Worm (Caenorhabditis elegans) whole organism, young adult: ENCODE results near the gene clec-32.

Experiments used
- B0035.1 ChIP-seq: sonication (generic microtip); optimal IDR thresholded peaks from 2 replicates; lab custom pipeline; 2016; ENCODE audit warnings: missing genetic modification characterization, mild to moderate bottlenecking, missing compliant biosample characterization, missing genotype, missing genetic modification reagents
- B0261.1 ChIP-seq: sonication (generic microtip); optimal IDR thresholded peaks from 2 replicates; lab custom pipeline; 2016; ENCODE audit warnings: mild to moderate bottlenecking, missing genetic modification characterization, moderate library complexity, missing compliant biosample characterization
- C06A6.2 ChIP-seq: fragments of 200-800 bp; sonication (Bioruptor generic); conservative IDR thresholded peaks from 2 replicates; pipeline ENCODE4 v1.3.6; 2022; ENCODE audit warnings: missing genetic modification characterization, missing compliant biosample characterization
- F22D6.2 ChIP-seq: sonication (generic microtip); optimal IDR thresholded peaks from 2 replicates; lab custom pipeline; 2016; ENCODE audit warnings: mild to moderate bottlenecking, missing genetic modification characterization, missing compliant biosample characterization
- F39B2.1 ChIP-seq: fragments of 200-800 bp; sonication (Bioruptor generic); IDR thresholded peaks from 2 replicates; pipeline ENCODE4 v1.3.6; 2022; ENCODE audit warnings: missing genetic modification reagents, missing genetic modification characterization, missing compliant biosample characterization
- F55B11.4 ChIP-seq: sonication (generic microtip); optimal IDR thresholded peaks from 2 replicates; lab custom pipeline; 2016; ENCODE audit warnings: missing compliant biosample characterization, missing genetic modification characterization, borderline replicate concordance; ENCODE audit not compliant: insufficient read depth
- T26A5.8 ChIP-seq: sonication (generic microtip); optimal IDR thresholded peaks from 2 replicates; lab custom pipeline; 2016; ENCODE audit warnings: missing genetic modification characterization, missing compliant biosample characterization
- Y53G8AR.9 ChIP-seq: fragments of 200-800 bp; sonication (Bioruptor generic); conservative IDR thresholded peaks from 2 replicates; pipeline ENCODE4 v1.3.6; 2022; ENCODE audit warnings: missing genetic modification reagents, missing genetic modification characterization, missing compliant biosample characterization
- ZK185.1 ChIP-seq: sonication (generic microtip); optimal IDR thresholded peaks from 2 replicates; lab custom pipeline; 2016; ENCODE audit warnings: mild to moderate bottlenecking, missing genetic modification characterization, missing compliant biosample characterization; ENCODE audit not compliant: poor library complexity, severe bottlenecking
- ama-1 ChIP-seq, 3 experiments: fragments of 150-350 bp in 1 of 3; sonication (generic microtip) in 2 of 3; optimal IDR thresholded peaks; 2 replicates each; lab custom pipeline; 2014 to 2018; ENCODE audit warnings: missing biosample characterization in 2 of 3, missing genetic modification characterization in 2 of 3, missing genetic modification reagents in 2 of 3
- aptf-2 ChIP-seq: fragments of 200-800 bp; sonication (Bioruptor generic); conservative IDR thresholded peaks from 2 replicates; pipeline ENCODE4 v1.3.6; 2022; ENCODE audit warnings: missing genetic modification reagents, missing genetic modification characterization, missing compliant biosample characterization
- athp-1 ChIP-seq: sonication (generic microtip); optimal IDR thresholded peaks from 2 replicates; lab custom pipeline; 2017; ENCODE audit warnings: mild to moderate bottlenecking, missing genetic modification characterization, missing compliant biosample characterization
- attf-3 ChIP-seq: fragments of 200-800 bp; sonication (Bioruptor generic); conservative IDR thresholded peaks from 2 replicates; pipeline ENCODE4 v1.3.6; 2022; ENCODE audit warnings: missing genetic modification reagents, missing genetic modification characterization, missing compliant biosample characterization
- attf-5 ChIP-seq: fragments of 200-800 bp; sonication (Bioruptor generic); optimal IDR thresholded peaks from 2 replicates; lab custom pipeline; 2018; ENCODE audit warnings: mild to moderate bottlenecking, missing genetic modification characterization, missing compliant biosample characterization
- bed-2 ChIP-seq: fragments of 200-800 bp; sonication (Bioruptor generic); IDR thresholded peaks from 2 replicates; pipeline ENCODE4 v1.3.6; 2022; ENCODE audit warnings: missing genetic modification reagents, missing genetic modification characterization, missing compliant biosample characterization
- cebp-2 ChIP-seq: fragments of 200-800 bp; sonication (Bioruptor generic); IDR thresholded peaks from 2 replicates; pipeline ENCODE4 v1.3.6; 2022; ENCODE audit warnings: missing genetic modification characterization, missing compliant biosample characterization
- ceh-79 ChIP-seq: sonication (generic microtip); optimal IDR thresholded peaks from 2 replicates; lab custom pipeline; 2017; ENCODE audit warnings: mild to moderate bottlenecking, missing genetic modification characterization, missing compliant biosample characterization
- dpl-1 ChIP-seq: fragments of 150-350 bp; optimal IDR thresholded peaks from 2 replicates; lab custom pipeline; 2014; ENCODE audit warnings: missing biosample characterization, missing genetic modification reagents, missing genetic modification characterization
- egl-44 ChIP-seq: fragments of 200-800 bp; sonication (Bioruptor generic); IDR thresholded peaks from 2 replicates; pipeline ENCODE4 v1.3.6; 2022; ENCODE audit warnings: missing genetic modification reagents, missing genetic modification characterization, missing compliant biosample characterization
- egrh-3 ChIP-seq: fragments of 200-800 bp; sonication (Bioruptor generic); IDR thresholded peaks from 2 replicates; pipeline ENCODE4 v1.3.6; 2022; ENCODE audit warnings: missing genetic modification reagents, missing genetic modification characterization, missing compliant biosample characterization
- ets-4 ChIP-seq: fragments of 200-800 bp; sonication (Bioruptor generic); optimal IDR thresholded peaks from 2 replicates; lab custom pipeline; 2018; ENCODE audit warnings: mild to moderate bottlenecking, missing genetic modification characterization, missing compliant biosample characterization
- gei-17 ChIP-seq: fragments of 200-800 bp; sonication (Bioruptor generic); optimal IDR thresholded peaks from 2 replicates; lab custom pipeline; 2018; ENCODE audit warnings: mild to moderate bottlenecking, missing genetic modification characterization, missing compliant biosample characterization
- him-1 ChIP-seq: sonication (generic microtip); optimal IDR thresholded peaks from 2 replicates; lab custom pipeline; 2016; ENCODE audit warnings: missing genotype, missing genetic modification reagents, missing genetic modification characterization, missing compliant biosample characterization
- hlh-26 ChIP-seq: fragments of 200-800 bp; sonication (Bioruptor generic); conservative IDR thresholded peaks from 2 replicates; pipeline ENCODE4 v1.3.6; 2022; ENCODE audit warnings: missing genetic modification reagents, missing genetic modification characterization, missing compliant biosample characterization
- hmg-1.2 ChIP-seq: fragments of 200-800 bp; sonication (Bioruptor generic); IDR thresholded peaks from 2 replicates; pipeline ENCODE4 v1.3.6; 2022; ENCODE audit warnings: missing genetic modification reagents, missing genetic modification characterization, missing compliant biosample characterization
- let-526 ChIP-seq: fragments of 200-800 bp; sonication (Bioruptor generic); IDR thresholded peaks from 2 replicates; pipeline ENCODE4 v1.3.6; 2022; ENCODE audit warnings: missing genetic modification reagents, missing genetic modification characterization, missing compliant biosample characterization
- lin-26 ChIP-seq: fragments of 200-800 bp; sonication (Bioruptor generic); IDR thresholded peaks from 2 replicates; pipeline ENCODE4 v1.3.6; 2022; ENCODE audit warnings: missing genetic modification reagents, missing genetic modification characterization, missing compliant biosample characterization
- lsl-1 ChIP-seq: fragments of 200-800 bp; sonication (Bioruptor generic); optimal IDR thresholded peaks from 2 replicates; lab custom pipeline; 2018; ENCODE audit warnings: mild to moderate bottlenecking, missing genetic modification characterization, moderate library complexity, missing compliant biosample characterization
- madf-10 ChIP-seq: sonication (generic microtip); optimal IDR thresholded peaks from 2 replicates; lab custom pipeline; 2016; ENCODE audit warnings: mild to moderate bottlenecking, missing genetic modification characterization, missing compliant biosample characterization
- madf-3 ChIP-seq: fragments of 200-800 bp; sonication (Bioruptor generic); IDR thresholded peaks from 2 replicates; pipeline ENCODE4 v1.3.6; 2022; ENCODE audit warnings: missing genetic modification reagents, missing genetic modification characterization, missing compliant biosample characterization
- mxl-1 ChIP-seq: sonication (generic microtip); optimal IDR thresholded peaks from 2 replicates; lab custom pipeline; 2016; ENCODE audit warnings: missing genetic modification characterization, missing compliant biosample characterization
- nfya-1 ChIP-seq: sonication (generic microtip); optimal IDR thresholded peaks from 2 replicates; lab custom pipeline; 2017; ENCODE audit warnings: antibody characterized with exemption, missing compliant biosample characterization, missing genetic modification characterization, borderline replicate concordance; ENCODE audit not compliant: insufficient read depth
- nfyb-1 ChIP-seq: fragments of 200-800 bp; sonication (Bioruptor generic); IDR thresholded peaks from 2 replicates; pipeline ENCODE4 v1.3.6; 2022; ENCODE audit warnings: missing genetic modification reagents, missing genetic modification characterization, missing compliant biosample characterization
- nhr-80 ChIP-seq: sonication (generic microtip); optimal IDR thresholded peaks from 2 replicates; lab custom pipeline; 2016; ENCODE audit warnings: missing genetic modification characterization, missing compliant biosample characterization
- pha-4 ChIP-seq: fragments of 150-350 bp; sonication (generic microtip); optimal IDR thresholded peaks from 2 replicates; lab custom pipeline; 2014; ENCODE audit warnings: missing biosample characterization, missing genetic modification reagents, missing genetic modification characterization
- repo-1 ChIP-seq: sonication (generic microtip); optimal IDR thresholded peaks from 2 replicates; lab custom pipeline; 2017; ENCODE audit warnings: mild to moderate bottlenecking, missing genetic modification characterization, missing compliant biosample characterization
- snpc-4 ChIP-seq, 5 experiments: fragments of 150-350 bp in 1 of 5; sonication (generic microtip) in 4 of 5; optimal IDR thresholded peaks; 2 replicates each; lab custom pipeline; 2014 to 2018; ENCODE audit warnings: missing genetic modification characterization in 5 of 5, missing biosample characterization in 3 of 5, antibody characterized with exemption in 2 of 5, mild to moderate bottlenecking in 2 of 5, missing compliant biosample characterization in 2 of 5, missing genotype in 2 of 5, moderate library complexity in 2 of 5, missing genetic modification reagents in 1 of 5
- somi-1 ChIP-seq: fragments of 200-800 bp; sonication (Bioruptor generic); optimal IDR thresholded peaks from 2 replicates; lab custom pipeline; 2018; ENCODE audit warnings: mild to moderate bottlenecking, missing genetic modification characterization, missing compliant biosample characterization
- xnd-1 ChIP-seq: sonication (generic microtip); optimal IDR thresholded peaks from 2 replicates; lab custom pipeline; 2016; ENCODE audit warnings: missing genotype, missing genetic modification reagents, missing genetic modification characterization, missing compliant biosample characterization
- ztf-18 ChIP-seq: sonication (generic microtip); optimal IDR thresholded peaks from 2 replicates; lab custom pipeline; 2016; ENCODE audit warnings: missing genotype, mild to moderate bottlenecking, missing genetic modification characterization, missing compliant biosample characterization
- ztf-25 ChIP-seq: fragments of 200-800 bp; sonication (Bioruptor generic); IDR thresholded peaks from 2 replicates; pipeline ENCODE4 v1.3.6; 2022; ENCODE audit warnings: missing genetic modification reagents, missing genetic modification characterization, missing compliant biosample characterization
- ztf-26 ChIP-seq: sonication (generic microtip); optimal IDR thresholded peaks from 2 replicates; lab custom pipeline; 2017; ENCODE audit warnings: missing genetic modification characterization, missing compliant biosample characterization
- ztf-3 ChIP-seq: fragments of 200-800 bp; sonication (Bioruptor generic); optimal IDR thresholded peaks from 2 replicates; lab custom pipeline; 2018; ENCODE audit warnings: mild to moderate bottlenecking, missing genetic modification characterization, missing compliant biosample characterization

clec-32 gene

DNA sequence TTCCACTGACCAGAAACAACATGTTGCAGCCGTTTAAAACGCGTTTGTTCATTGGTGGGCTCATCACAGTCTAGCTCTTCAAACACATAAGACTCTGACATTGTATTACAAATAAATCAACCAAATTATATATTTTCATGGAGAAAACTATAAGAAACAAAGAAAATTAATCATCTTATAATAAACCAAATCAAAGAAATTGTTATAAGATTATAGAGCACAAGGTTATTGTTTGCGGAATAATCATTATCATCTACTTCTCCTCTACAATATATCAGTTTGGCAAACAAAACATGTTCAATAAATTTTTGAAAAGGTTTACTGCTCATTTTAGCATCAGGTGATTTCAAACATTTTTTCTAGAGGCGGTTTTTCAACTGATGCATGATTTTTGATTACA lies at the start of gene clec-32, which contains the start of gene clec-24:
TSS of gene clec-32 (minus strand) at position 101 of the 400 bp plus-strand sequence.
TSS of gene clec-24 (plus strand) at position 294 of the 400 bp plus-strand sequence.
- TF ChIP-seq Y53G8AR.9 (no peak), attf-3 (GFP tag; lab: Robert Waterston, UW) (no peak), athp-1 (no peak), C06A6.2 (GFP tag; lab: Robert Waterston, UW) (no peak), B0035.1 (no peak), attf-5 (GFP tag; lab: Kevin White, UChicago) (no peak), F22D6.2 (tag; lab: Kevin White, UChicago) (no peak), ZK185.1 (no peak), gei-17 (no peak), dpl-1 (no peak), lsl-1 (GFP tag; lab: Kevin White, UChicago) (no peak), bed-2 (GFP tag; lab: Robert Waterston, UW) (no peak)

DNA sequence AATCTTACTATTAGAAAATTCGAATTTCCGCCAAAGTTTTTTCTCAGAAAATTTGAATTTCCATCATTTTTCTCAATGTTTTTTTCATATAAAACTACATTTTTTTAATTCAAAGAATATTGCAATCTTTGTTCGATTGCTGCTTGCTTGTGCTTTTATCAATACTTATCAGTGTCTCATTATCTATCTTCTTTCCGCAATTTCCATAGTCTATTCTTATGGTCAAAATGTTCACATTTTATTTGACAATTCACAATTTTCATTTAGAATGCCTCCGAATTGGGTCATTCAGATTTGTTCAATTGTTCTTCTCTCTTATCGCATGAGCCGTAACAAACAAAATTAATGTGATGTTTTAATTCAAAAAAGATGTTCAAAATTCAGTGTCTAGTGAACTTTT lies 49.7 kb upstream of the clec-32 start:
- peak; percentile 36 for TF ChIP-seq nhr-80 (tag; lab: Kevin White, UChicago)
- no peak for TF ChIP-seq pha-4 (tag; lab: Kevin White, UChicago)

DNA sequence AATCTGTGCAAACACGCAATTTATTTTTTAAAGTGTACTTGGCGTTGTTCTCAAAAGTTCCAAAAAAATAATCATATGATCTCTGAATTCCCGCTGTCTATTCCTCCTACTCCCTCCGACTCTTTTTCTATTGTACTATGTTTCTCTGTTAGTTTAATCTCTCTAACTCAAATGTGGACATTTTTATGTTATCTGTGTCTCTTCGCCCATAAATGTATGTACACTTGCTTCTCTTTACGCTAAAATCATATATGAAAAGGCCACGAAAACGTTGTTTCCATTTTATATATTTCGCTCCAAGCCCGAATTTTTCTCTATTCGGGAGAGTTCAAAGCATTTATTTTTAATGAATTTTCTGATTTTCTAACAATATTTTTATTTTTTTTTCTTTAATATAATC lies 49.2 kb upstream of the clec-32 start:
- no peak for TF ChIP-seq ztf-18 (tag; lab: Kevin White, UChicago)
- peak; percentile 12; the same call in 1 of the 2 replicates for TF ChIP-seq hmg-1.2 (GFP tag; lab: Robert Waterston, UW)
- TF ChIP-seq madf-10 = no peak
- TF ChIP-seq, all 124 proteins: peak for 1

DNA sequence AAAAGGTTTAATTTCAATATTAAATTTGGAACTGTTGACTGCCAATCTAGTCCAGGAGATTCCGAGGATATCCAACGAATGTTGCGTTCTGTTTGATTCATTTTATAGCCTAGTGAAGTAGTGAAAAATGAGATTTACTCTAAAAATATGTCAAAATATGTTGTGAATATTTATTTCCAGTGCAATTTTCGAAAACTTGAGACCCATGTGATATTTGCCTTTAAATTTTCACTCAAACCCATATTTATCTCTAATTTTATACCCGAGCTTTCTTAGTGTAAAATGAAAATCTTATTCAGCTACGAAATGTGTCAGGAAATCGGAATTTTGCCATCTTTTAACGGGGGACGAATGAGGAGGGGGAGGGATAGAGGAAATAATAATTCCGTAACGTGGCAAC lies 48.3 kb upstream of the clec-32 start, which contains the start of gene F09C6.16:
TSS of gene F09C6.16 (minus strand) at position 101 of the 400 bp plus-strand sequence.
- no peak for TF ChIP-seq lsl-1 (GFP tag; lab: Kevin White, UChicago)
- TF ChIP-seq madf-3 = no peak
- TF ChIP-seq T26A5.8 = no peak
- no peak for TF ChIP-seq cebp-2 (GFP tag; lab: Robert Waterston, UW)
- TF ChIP-seq hlh-26 (GFP tag; lab: Robert Waterston, UW) = no peak
- no peak for TF ChIP-seq hmg-1.2 (GFP tag; lab: Robert Waterston, UW)
- no peak for TF ChIP-seq him-1 (tag; lab: Kevin White, UChicago)
- no peak for TF ChIP-seq lin-26 (GFP tag; lab: Robert Waterston, UW)
- no peak for TF ChIP-seq ztf-25
- TF ChIP-seq F22D6.2 (tag; lab: Kevin White, UChicago) = no peak
- TF ChIP-seq snpc-4 (GFP tag; optimal IDR thresholded peaks at IDR 0.05; lab: Kevin White, UChicago) = no peak
- no peak for TF ChIP-seq snpc-4 (tag; optimal IDR thresholded peaks at IDR 0.05; lab: Kevin White, UChicago)
- no peak for TF ChIP-seq egrh-3 (GFP tag; lab: Robert Waterston, UW)
- no peak for TF ChIP-seq egl-44 (GFP tag; lab: Robert Waterston, UW)
- no peak for TF ChIP-seq ama-1 (optimal IDR thresholded peaks at IDR 0.05; lab: Kevin White, UChicago)
- no peak for TF ChIP-seq ama-1 (GFP tag; optimal IDR thresholded peaks at IDR 0.05; lab: Kevin White, UChicago)
- no peak for TF ChIP-seq dpl-1
- no peak for TF ChIP-seq aptf-2 (GFP tag; lab: Robert Waterston, UW)
- no peak for TF ChIP-seq nfyb-1
- no peak for TF ChIP-seq let-526 (GFP tag; lab: Robert Waterston, UW)
- no peak for TF ChIP-seq somi-1 (GFP tag; lab: Kevin White, UChicago)

DNA sequence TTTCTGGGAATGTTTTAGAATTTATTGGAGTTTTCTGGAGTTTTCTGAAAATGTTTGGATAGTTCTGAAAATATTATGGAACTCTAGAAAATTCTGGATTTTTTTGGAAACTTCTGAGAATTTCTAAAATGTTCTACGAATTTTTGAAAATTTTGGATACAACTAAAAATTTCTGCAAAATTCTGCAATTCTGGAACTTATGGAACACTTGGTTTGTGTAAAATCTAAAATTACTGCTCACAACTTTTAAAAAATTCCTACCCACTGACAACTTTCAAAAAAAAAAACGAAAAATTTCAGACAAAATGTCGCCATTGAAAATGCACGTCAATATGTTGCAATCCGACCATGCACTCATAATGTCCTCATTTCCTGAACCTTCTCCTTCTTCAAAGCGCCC lies 43.0 kb upstream of the clec-32 start, which contains the start of gene nhr-262:
TSS of gene nhr-262 (plus strand) at position 301 of the 400 bp plus-strand sequence.
- no peak for TF ChIP-seq ztf-26 (tag; lab: Kevin White, UChicago)
- no peak for TF ChIP-seq F55B11.4 (tag; lab: Kevin White, UChicago)
- no peak for TF ChIP-seq mxl-1 (tag; lab: Kevin White, UChicago)
- no peak for TF ChIP-seq C06A6.2 (GFP tag; lab: Robert Waterston, UW)
- no peak for TF ChIP-seq repo-1 (tag; lab: Kevin White, UChicago)
- no peak for TF ChIP-seq xnd-1
- TF ChIP-seq ets-4 (GFP tag; lab: Kevin White, UChicago) = no peak
- no peak for TF ChIP-seq cebp-2 (GFP tag; lab: Robert Waterston, UW)
- no peak for TF ChIP-seq B0261.1
- no peak for TF ChIP-seq nfya-1 (tag; lab: Kevin White, UChicago)
- TF ChIP-seq aptf-2 (GFP tag; lab: Robert Waterston, UW) = no peak
- no peak for TF ChIP-seq ceh-79 (tag; lab: Kevin White, UChicago)
- TF ChIP-seq F39B2.1 (GFP tag; lab: Robert Waterston, UW) = no peak
- TF ChIP-seq hmg-1.2 (GFP tag; lab: Robert Waterston, UW) = no peak
- TF ChIP-seq ztf-3 = no peak
